Worm (Caenorhabditis elegans): ENCODE data around the gene tmem-184.

Gene tmem-184

ce11 chrX:14678983-14679382 lies 27.7 kb downstream of the tmem-184 start (continued):
- no peak for TF ChIP-seq ztf-6 (GFP tag; IDR thresholded peaks at IDR 0.05)
- TF ChIP-seq mxl-1 (tag; optimal IDR thresholded peaks at IDR 0.05) = no peak
- TF ChIP-seq chd-7 (tag; optimal IDR thresholded peaks at IDR 0.05) = no peak
- TF ChIP-seq ceh-58 (GFP tag; IDR thresholded peaks at IDR 0.05) = no peak
- TF ChIP-seq B0336.3 (GFP tag; IDR thresholded peaks at IDR 0.05) = no peak
- no peak for TF ChIP-seq madf-3 (GFP tag; IDR thresholded peaks at IDR 0.05)
- TF ChIP-seq hrde-1 (tag; optimal IDR thresholded peaks at IDR 0.05; ENCODE audit: borderline replicate concordance) = no peak
- no peak for TF ChIP-seq sptf-2 (GFP tag; optimal IDR thresholded peaks at IDR 0.05)
- TF ChIP-seq Y53G8AR.9 (GFP tag; conservative IDR thresholded peaks at IDR 0.05) = no peak
- no peak for TF ChIP-seq mcd-1 (GFP tag; IDR thresholded peaks at IDR 0.05)
- no peak for TF ChIP-seq bed-2 (GFP tag; IDR thresholded peaks at IDR 0.05)
- TF ChIP-seq ztf-22 (GFP tag; optimal IDR thresholded peaks at IDR 0.05) = no peak
- TF ChIP-seq F22D6.2 (tag; optimal IDR thresholded peaks at IDR 0.05) = no peak
- TF ChIP-seq mel-28 (tag; optimal IDR thresholded peaks at IDR 0.05; ENCODE audit: borderline replicate concordance) = no peak
- TF ChIP-seq snpc-1.3 (tag; optimal IDR thresholded peaks at IDR 0.05; ENCODE audit: insufficient read depth) = peak; percentile 44
- TF ChIP-seq pbrm-1 (GFP tag; IDR thresholded peaks at IDR 0.05) = 0 out of 2 replicates have a peak, but pooled peaks have one; percentile 50
- TF ChIP-seq C06A6.2 (GFP tag; conservative IDR thresholded peaks at IDR 0.05) = no peak
- TF ChIP-seq ztf-28 (GFP tag; IDR thresholded peaks at IDR 0.05) = no peak
- TF ChIP-seq F23B12.7 (tag; optimal IDR thresholded peaks at IDR 0.05; ENCODE audit: insufficient read depth) = peak; percentile 20
- no peak for TF ChIP-seq F52B5.7 (tag; optimal IDR thresholded peaks at IDR 0.05)
- TF ChIP-seq snpc-4 (GFP tag; optimal IDR thresholded peaks at IDR 0.05) = peak; percentile 80
- TF ChIP-seq snpc-4 (tag; optimal IDR thresholded peaks at IDR 0.05) = peak in 1 of 4 experiments; percentile 83
- TF ChIP-seq repo-1 (tag; optimal IDR thresholded peaks at IDR 0.05) = no peak
- TF ChIP-seq ceh-91 (GFP tag; IDR thresholded peaks at IDR 0.05) = no peak
- no peak for TF ChIP-seq T07F8.4 (tag; optimal IDR thresholded peaks at IDR 0.05)
- TF ChIP-seq snpc-3.4 (tag; optimal IDR thresholded peaks at IDR 0.05) = peak; percentile 46
- no peak for TF ChIP-seq C17E4.6 (GFP tag; IDR thresholded peaks at IDR 0.05)
- no peak for TF ChIP-seq ztf-3 (GFP tag; optimal IDR thresholded peaks at IDR 0.05)
- no peak for TF ChIP-seq B0035.1 (tag; optimal IDR thresholded peaks at IDR 0.05)
- TF ChIP-seq madf-10 (tag; optimal IDR thresholded peaks at IDR 0.05) = peak; percentile 12
- no peak for TF ChIP-seq ets-4 (GFP tag; optimal IDR thresholded peaks at IDR 0.05)
- no peak for TF ChIP-seq hsf-1 (GFP tag; IDR thresholded peaks at IDR 0.05)
- TF ChIP-seq madf-6 (GFP tag; IDR thresholded peaks at IDR 0.05) = no peak
- TF ChIP-seq F39B2.1 (GFP tag; IDR thresholded peaks at IDR 0.05) = no peak
- no peak for TF ChIP-seq madf-8 (GFP tag; conservative IDR thresholded peaks at IDR 0.05)
- no peak for TF ChIP-seq K12H6.12 (tag; optimal IDR thresholded peaks at IDR 0.05)
- TF ChIP-seq egrh-3 (GFP tag; IDR thresholded peaks at IDR 0.05) = no peak
- TF ChIP-seq attf-6 (GFP tag; IDR thresholded peaks at IDR 0.05) = no peak
- no peak for TF ChIP-seq dox-1 (GFP tag; IDR thresholded peaks at IDR 0.05)
- TF ChIP-seq Y53F4B.3 (GFP tag; IDR thresholded peaks at IDR 0.05) = no peak
- TF ChIP-seq somi-1 (GFP tag; optimal IDR thresholded peaks at IDR 0.05) = no peak
- TF ChIP-seq lin-26 (GFP tag; IDR thresholded peaks at IDR 0.05) = peak; percentile 80
- TF ChIP-seq lsy-27 (tag; optimal IDR thresholded peaks at IDR 0.05; ENCODE audit: borderline replicate concordance, insufficient read depth) = no peak
- TF ChIP-seq pha-4 (tag; optimal IDR thresholded peaks at IDR 0.05) = no peak
- no peak for TF ChIP-seq F55B11.4 (tag; optimal IDR thresholded peaks at IDR 0.05; ENCODE audit: borderline replicate concordance, insufficient read depth)
- peak; percentile 65 for TF ChIP-seq D2030.7 (GFP tag; IDR thresholded peaks at IDR 0.05)
- TF ChIP-seq dpl-1 (GFP tag; optimal IDR thresholded peaks at IDR 0.05) = no peak
- peak; percentile 71 for TF ChIP-seq B0261.1 (tag; optimal IDR thresholded peaks at IDR 0.05)
- TF ChIP-seq F37B4.10 (GFP tag; IDR thresholded peaks at IDR 0.05) = no peak

Measured in whole organism, young adult.